Worm (Caenorhabditis elegans) whole organism, L1 larva: Measurements from ENCODE around the gene paqr-1.

Source experiments
- aly-2 ChIP-seq: fragments of 150-350 bp; optimal IDR thresholded peaks from 2 replicates; lab custom pipeline; 2014; ENCODE audit warnings: missing biosample characterization, missing genetic modification characterization
- efl-1 ChIP-seq, 4 experiments: fragments of 150-350 bp; optimal IDR thresholded peaks in 3 of 4; peaks in 1 of 4; 1 replicate in 1 of 4; 2 replicates in 3 of 4; lab custom pipeline; 2014; ENCODE audit warnings: missing biosample characterization in 2 of 4, missing genetic modification characterization in 2 of 4, missing genetic modification reagents in 2 of 4
- lir-3 ChIP-seq: sonication (generic microtip); optimal IDR thresholded peaks from 2 replicates; lab custom pipeline; 2016; ENCODE audit warnings: mild to moderate bottlenecking, missing genetic modification characterization, moderate library complexity, missing compliant biosample characterization; ENCODE audit not compliant: poor library complexity

ce11 chrIV:6597298-6597697 is 42.1 kb upstream of the paqr-1 start, which contains the start of gene F38A5.6:
- TF ChIP-seq aly-2 (tag; lab: Kevin White, UChicago): no peak
- no peak for TF ChIP-seq efl-1 (optimal IDR thresholded peaks at IDR 0.05; lab: Kevin White, UChicago)
- TF ChIP-seq efl-1 (GFP tag; optimal IDR thresholded peaks at IDR 0.05 in 1 of 2; lab: Kevin White, UChicago): peak in 1 of 2 experiments; percentile 88
- no peak for TF ChIP-seq lir-3 (tag; lab: Kevin White, UChicago)
